Fruit fly (Drosophila melanogaster): Measurements from ENCODE around the gene CG5731.

- TF ChIP-seq pan (optimal IDR thresholded peaks at IDR 0.05) (no peak), usp (GFP tag; optimal IDR thresholded peaks at IDR 0.05) (no peak)
Observed at dm6 chr2L:10226213-10226723, 16.7 kb upstream of the CG5731 start.
